Worm (Caenorhabditis elegans): ENCODE data around the gene F07G11.3.
"Not testable (repeated sequence)": the region's sequence is repeated elsewhere in the genome, so short reads cannot be mapped to it uniquely, and the experiment has no call there.

The F07G11.3 gene

DNA sequence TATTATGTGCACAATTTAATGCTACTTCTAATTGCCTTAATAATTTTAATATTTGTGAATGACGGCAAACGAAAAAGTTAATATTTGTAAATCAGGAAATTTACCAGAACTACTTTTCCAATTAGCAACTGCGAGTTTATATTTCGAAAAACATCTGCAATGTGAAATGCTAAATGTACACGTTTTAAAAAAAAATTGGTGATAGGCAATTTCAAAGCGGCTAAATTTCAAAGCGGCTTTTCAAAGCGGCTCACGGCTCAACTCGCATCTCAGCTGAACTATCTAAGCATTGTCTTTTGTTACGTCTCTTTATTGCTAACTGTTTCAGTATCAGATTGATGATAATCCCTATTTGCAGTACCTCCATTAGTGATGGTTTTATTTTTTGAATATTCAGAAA is 41.3 kb downstream of the F07G11.3 start, which contains the start of gene srh-187:
Gene srh-187 (minus strand): TSS at position 101 of the 400 bp plus-strand sequence.
- TF ChIP-seq hlh-8 (tag; optimal IDR thresholded peaks at IDR 0.05) = no peak

DNA sequence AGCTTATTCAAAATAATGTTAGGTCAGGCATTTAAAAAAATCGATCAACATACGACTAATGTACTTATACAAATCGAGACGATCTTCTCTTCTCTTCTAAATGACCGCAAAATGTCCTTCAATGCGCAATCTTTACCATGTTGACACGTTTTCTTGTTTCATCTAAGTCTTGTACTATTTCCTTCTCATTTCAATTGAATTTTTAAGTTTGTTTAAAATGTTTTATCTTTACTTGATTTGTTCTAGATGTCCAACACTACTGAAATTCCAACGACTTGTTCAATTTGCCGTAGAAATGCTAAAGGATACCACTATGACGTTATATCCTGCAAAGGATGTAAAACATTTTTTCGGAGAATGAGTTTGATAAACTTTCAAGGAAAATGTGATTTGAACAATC is 43.4 kb downstream of the F07G11.3 start, which contains the start of the genes nhr-263 and nhr-148:
Gene nhr-263 (minus strand): TSS at position 101 of the 400 bp plus-strand sequence.
Gene nhr-148 (plus strand): TSS at position 215 of the 400 bp plus-strand sequence.
- no peak for TF ChIP-seq hlh-6 (tag; optimal IDR thresholded peaks at IDR 0.05)
- no peak for TF ChIP-seq ceh-22 (tag; optimal IDR thresholded peaks at IDR 0.05)
- TF ChIP-seq che-1 (tag; optimal IDR thresholded peaks at IDR 0.05) = no peak
- TF ChIP-seq T23F11.4 (GFP tag; optimal IDR thresholded peaks at IDR 0.05) = no peak
- TF ChIP-seq dve-1 (tag; optimal IDR thresholded peaks at IDR 0.05) = no peak
- no peak for TF ChIP-seq tbx-7 (tag; optimal IDR thresholded peaks at IDR 0.05)
- TF ChIP-seq F13H6.1 (tag; optimal IDR thresholded peaks at IDR 0.05) = no peak
- no peak for TF ChIP-seq ttx-3 (tag; optimal IDR thresholded peaks at IDR 0.05)
- no peak for TF ChIP-seq ceh-9 (tag; optimal IDR thresholded peaks at IDR 0.05)
- no peak for TF ChIP-seq ceh-6 (GFP tag; optimal IDR thresholded peaks at IDR 0.05)
- no peak for TF ChIP-seq sox-4 (tag; optimal IDR thresholded peaks at IDR 0.05)
- TF ChIP-seq ahr-1 (tag; optimal IDR thresholded peaks at IDR 0.05) = no peak
- no peak for TF ChIP-seq unc-3 (GFP tag; conservative IDR thresholded peaks at IDR 0.05)
- TF ChIP-seq unc-3 (tag; optimal IDR thresholded peaks at IDR 0.05) = no peak
- no peak for TF ChIP-seq dmd-4 (tag; optimal IDR thresholded peaks at IDR 0.05; ENCODE audit: borderline replicate concordance)
- no peak for TF ChIP-seq hlh-13 (GFP tag; optimal IDR thresholded peaks at IDR 0.05)

DNA sequence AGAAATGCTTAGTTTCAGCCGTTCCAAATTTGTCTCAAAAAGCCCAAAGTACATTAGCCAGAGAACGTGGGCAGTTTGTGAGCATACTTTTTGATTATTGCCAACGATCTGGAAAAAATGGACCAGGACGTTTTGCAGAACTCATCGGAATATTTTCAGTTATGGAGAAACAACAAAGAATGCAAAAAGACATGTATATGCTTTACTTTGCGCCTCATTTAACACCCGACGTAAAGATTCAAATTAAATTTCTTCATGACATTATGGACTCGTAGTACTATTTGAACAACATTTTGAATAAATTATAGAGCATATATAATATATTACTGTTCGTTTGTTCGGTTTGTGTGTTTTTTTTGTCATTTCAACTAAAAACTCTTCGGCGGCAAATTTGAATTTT is 45.0 kb downstream of the F07G11.3 start, which contains the start of gene srh-244:
Gene srh-244 (plus strand): TSS at position 301 of the 400 bp plus-strand sequence.
- TF ChIP-seq sdc-2 (tag; optimal IDR thresholded peaks at IDR 0.05) = no peak
- TF ChIP-seq madf-2 (tag; optimal IDR thresholded peaks at IDR 0.05) = no peak
- no peak for TF ChIP-seq pat-9 (tag; optimal IDR thresholded peaks at IDR 0.05)
- no peak for TF ChIP-seq K02D7.2 (tag; optimal IDR thresholded peaks at IDR 0.05)
- no peak for TF ChIP-seq Y22D7AL.16 (tag; optimal IDR thresholded peaks at IDR 0.05)
- no peak for TF ChIP-seq pha-4 (tag; optimal IDR thresholded peaks at IDR 0.05)
- TF ChIP-seq nfya-1 (tag; optimal IDR thresholded peaks at IDR 0.05) = no peak
- TF ChIP-seq ceh-19 (GFP tag; optimal IDR thresholded peaks at IDR 0.05) = no peak
- TF ChIP-seq K09A11.1 (tag; optimal IDR thresholded peaks at IDR 0.05; ENCODE audit: insufficient read depth) = no peak
- no peak for TF ChIP-seq ceh-34 (tag; optimal IDR thresholded peaks at IDR 0.05)
- TF ChIP-seq ceh-24 (tag; optimal IDR thresholded peaks at IDR 0.05) = no peak
- no peak for TF ChIP-seq syd-9 (tag; optimal IDR thresholded peaks at IDR 0.05)
- no peak for TF ChIP-seq ceh-45 (GFP tag; IDR thresholded peaks at IDR 0.05)
- TF ChIP-seq lim-6 (tag; optimal IDR thresholded peaks at IDR 0.05) = no peak

DNA sequence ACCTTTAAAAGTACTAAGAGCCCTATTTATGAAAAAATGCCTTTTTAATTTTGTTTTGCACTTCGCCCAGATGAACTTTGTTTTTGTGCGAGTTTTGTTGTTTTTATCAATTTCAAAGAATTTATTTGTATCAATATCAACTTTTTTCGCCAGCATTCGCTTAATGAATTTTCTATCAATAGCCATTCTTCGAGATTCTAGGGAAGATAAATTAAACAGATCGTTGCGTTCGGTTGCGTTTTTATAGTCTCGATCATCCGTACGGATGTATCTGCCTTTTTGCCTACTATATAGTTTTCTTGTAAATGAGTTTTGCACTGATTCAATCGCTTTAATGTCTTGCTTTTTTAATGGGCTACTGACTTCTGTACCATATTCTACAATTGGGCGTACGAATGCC is 46.9 kb downstream of the F07G11.3 start, which contains the start of gene nhr-147:
Gene nhr-147 (plus strand): TSS at position 301 of the 400 bp plus-strand sequence.
- TF ChIP-seq ceh-31 (tag; optimal IDR thresholded peaks at IDR 0.05); rnt-1 (tag; optimal IDR thresholded peaks at IDR 0.05); C38D4.7 (GFP tag; optimal IDR thresholded peaks at IDR 0.05): not testable (repeated sequence)

DNA sequence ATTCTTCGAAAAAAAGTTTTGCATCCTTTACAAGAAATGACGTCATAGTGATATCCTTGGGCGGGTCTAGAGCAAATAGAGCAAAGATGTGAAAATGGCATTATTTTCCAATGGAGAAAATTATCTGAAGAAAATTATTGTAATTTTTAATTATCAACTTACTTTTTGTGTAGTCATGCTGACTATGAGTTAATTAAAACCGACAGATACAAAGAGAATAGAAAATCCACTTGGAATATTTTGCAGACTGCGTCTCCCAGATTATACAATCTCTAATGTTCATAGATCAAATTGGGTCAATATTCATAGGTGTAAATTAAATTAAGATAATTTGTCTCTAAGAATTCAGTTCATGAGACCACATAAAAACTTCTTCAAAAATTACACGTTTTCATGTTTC is 51.0 kb downstream of the F07G11.3 start, which contains the start of gene nhr-149:
Gene nhr-149 (minus strand): TSS at position 101 of the 400 bp plus-strand sequence.
- TF ChIP-seq T23F11.4 (GFP tag; optimal IDR thresholded peaks at IDR 0.05) = no peak
- no peak for TF ChIP-seq ceh-24 (tag; optimal IDR thresholded peaks at IDR 0.05)
- no peak for TF ChIP-seq ceh-34 (tag; optimal IDR thresholded peaks at IDR 0.05)
- no peak for TF ChIP-seq pax-1 (tag; optimal IDR thresholded peaks at IDR 0.05)
- no peak for TF ChIP-seq gmeb-2 (tag; optimal IDR thresholded peaks at IDR 0.05)
- no peak for TF ChIP-seq ceh-30 (tag; optimal IDR thresholded peaks at IDR 0.05)
- no peak for TF ChIP-seq lim-6 (tag; optimal IDR thresholded peaks at IDR 0.05)
- TF ChIP-seq unc-42 (tag; optimal IDR thresholded peaks at IDR 0.05) = no peak
- no peak for TF ChIP-seq K09A11.1 (tag; optimal IDR thresholded peaks at IDR 0.05; ENCODE audit: insufficient read depth)
- no peak for TF ChIP-seq unc-86 (tag; optimal IDR thresholded peaks at IDR 0.05)
- TF ChIP-seq pqm-1 (tag; optimal IDR thresholded peaks at IDR 0.05) = no peak
- TF ChIP-seq unc-3 (GFP tag; conservative IDR thresholded peaks at IDR 0.05) = no peak
- TF ChIP-seq unc-3 (tag; optimal IDR thresholded peaks at IDR 0.05) = no peak
- no peak for TF ChIP-seq pros-1 (tag; optimal IDR thresholded peaks at IDR 0.05)
- no peak for TF ChIP-seq pat-9 (tag; optimal IDR thresholded peaks at IDR 0.05)
- no peak for TF ChIP-seq eyg-1 (tag; optimal IDR thresholded peaks at IDR 0.05)
